Worm (Caenorhabditis elegans) whole organism, midembryonic: ENCODE measurements around the gene F47E1.4.

Experiments used
- T22C8.4 ChIP-seq: fragments of 200-800 bp; sonication (Bioruptor generic); IDR thresholded peaks from 2 replicates; pipeline ENCODE4 v1.3.6; 2022; ENCODE audit warnings: missing genetic modification characterization, missing compliant biosample characterization
- cog-1 ChIP-seq: sonication (generic microtip); optimal IDR thresholded peaks from 2 replicates; lab custom pipeline; 2016; ENCODE audit warnings: missing genetic modification characterization, missing compliant biosample characterization
- flt-1 ChIP-seq: fragments of 200-800 bp; sonication (Bioruptor generic); IDR thresholded peaks from 2 replicates; pipeline ENCODE4 v1.3.6; 2022; ENCODE audit warnings: missing genetic modification characterization, missing compliant biosample characterization
- klf-2 ChIP-seq: fragments of 200-800 bp; sonication (Bioruptor generic); conservative IDR thresholded peaks from 2 replicates; pipeline ENCODE4 v1.3.6; 2022; ENCODE audit warnings: missing genetic modification reagents, missing genetic modification characterization, missing compliant biosample characterization
- med-1 ChIP-seq: sonication (generic microtip); optimal IDR thresholded peaks from 2 replicates; lab custom pipeline; 2017; ENCODE audit warnings: missing genetic modification characterization, mild to moderate bottlenecking, missing compliant biosample characterization, antibody characterized with exemption, missing genetic modification reagents; ENCODE audit not compliant: insufficient read depth
- ref-1 ChIP-seq: fragments of 200-800 bp; sonication (Bioruptor generic); conservative IDR thresholded peaks from 2 replicates; pipeline ENCODE4 v1.3.6; 2022; ENCODE audit warnings: missing genetic modification reagents, missing genetic modification characterization, missing compliant biosample characterization
- tab-1 ChIP-seq: fragments of 200-800 bp; sonication (Bioruptor generic); IDR thresholded peaks from 2 replicates; pipeline ENCODE4 v1.3.6; 2022; ENCODE audit warnings: missing genetic modification characterization, missing compliant biosample characterization
- ztf-23 ChIP-seq: fragments of 200-800 bp; sonication (Bioruptor generic); IDR thresholded peaks from 2 replicates; pipeline ENCODE4 v1.3.6; 2022; ENCODE audit warnings: missing genetic modification reagents, missing genetic modification characterization, missing compliant biosample characterization
- ztf-29 ChIP-seq: fragments of 200-800 bp; sonication (Bioruptor generic); IDR thresholded peaks from 2 replicates; pipeline ENCODE4 v1.3.6; 2022; ENCODE audit warnings: missing genetic modification reagents, missing genetic modification characterization, missing compliant biosample characterization

The F47E1.4 gene

ce11 chrX:9091873-9092272 is 29.2 kb downstream of the F47E1.4 start:
- TF ChIP-seq T22C8.4 (GFP tag; lab: Robert Waterston, UW): no peak
- no peak for TF ChIP-seq klf-2 (GFP tag; lab: Robert Waterston, UW)
- no peak for TF ChIP-seq tab-1 (GFP tag; lab: Robert Waterston, UW)
- no peak for TF ChIP-seq ztf-29
- no peak for TF ChIP-seq med-1 (GFP tag; lab: Kevin White, UChicago)
- no peak for TF ChIP-seq flt-1

ce11 chrX:9096861-9097260 is 34.2 kb downstream of the F47E1.4 start:
- TF ChIP-seq ztf-23 (GFP tag; lab: Robert Waterston, UW) (no peak), flt-1 (no peak), ref-1 (GFP tag; lab: Robert Waterston, UW) (no peak)

ce11 chrX:9102150-9102549 is 39.5 kb downstream of the F47E1.4 start:
- TF ChIP-seq ztf-29 (no peak), ztf-23 (GFP tag; lab: Robert Waterston, UW) (0 out of 2 replicates have a peak, but pooled peaks have one; percentile 57), klf-2 (GFP tag; lab: Robert Waterston, UW) (no peak), med-1 (GFP tag; lab: Kevin White, UChicago) (no peak), cog-1 (peak; percentile 49), flt-1 (peak; percentile 58; the same call in 1 of the 2 replicates), tab-1 (GFP tag; lab: Robert Waterston, UW) (0 out of 2 replicates have a peak, but pooled peaks have one; percentile 62), T22C8.4 (GFP tag; lab: Robert Waterston, UW) (no peak), ref-1 (GFP tag; lab: Robert Waterston, UW) (no peak)

DNA sequence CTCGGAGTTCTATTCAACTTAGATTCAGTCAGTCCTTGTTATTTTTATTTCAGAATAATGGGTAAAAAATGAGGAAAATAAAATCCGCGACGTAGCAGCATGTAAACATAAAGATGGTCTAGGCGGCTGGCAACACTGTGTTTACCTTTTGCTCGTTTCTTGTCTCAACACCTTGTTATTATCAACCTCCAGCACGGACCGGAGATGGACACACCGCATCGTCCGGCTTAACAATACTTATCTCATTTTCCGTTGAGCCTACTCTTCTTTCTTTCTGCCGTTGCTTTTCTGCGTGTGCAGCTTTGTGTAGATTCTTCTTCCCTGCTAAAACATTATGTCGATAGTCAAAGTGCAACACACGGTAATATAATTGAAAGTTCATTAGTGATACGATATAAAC is 40.4 kb downstream of the F47E1.4 start:
- TF ChIP-seq med-1 (GFP tag; lab: Kevin White, UChicago) (no peak), tab-1 (GFP tag; lab: Robert Waterston, UW) (no peak), ztf-29 (no peak), klf-2 (GFP tag; lab: Robert Waterston, UW) (no peak), flt-1 (no peak), T22C8.4 (GFP tag; lab: Robert Waterston, UW) (no peak), ztf-23 (GFP tag; lab: Robert Waterston, UW) (no peak), ref-1 (GFP tag; lab: Robert Waterston, UW) (no peak), cog-1 (no peak)

DNA sequence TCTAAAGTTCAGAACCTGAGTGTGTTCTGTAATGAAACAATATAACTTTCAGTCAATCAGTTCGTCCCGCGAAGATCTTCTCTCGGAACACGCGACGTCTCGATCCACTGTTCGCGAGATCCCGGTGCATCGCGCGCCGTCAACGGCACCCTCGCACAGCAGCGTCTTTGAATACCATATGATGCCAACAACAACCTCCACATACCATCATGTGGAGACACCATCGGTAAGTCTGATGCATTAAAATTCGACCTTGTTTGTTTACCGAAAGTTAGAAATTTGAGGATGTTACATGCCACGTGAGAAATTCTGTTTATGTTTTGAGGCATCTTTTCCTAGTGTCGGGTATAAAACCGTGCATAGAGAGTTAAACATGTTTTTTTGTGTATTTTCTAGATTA is 41.0 kb downstream of the F47E1.4 start:
- TF ChIP-seq ref-1 (GFP tag; lab: Robert Waterston, UW): no peak
- no peak for TF ChIP-seq T22C8.4 (GFP tag; lab: Robert Waterston, UW)
- TF ChIP-seq ztf-29: no peak
- TF ChIP-seq ztf-23 (GFP tag; lab: Robert Waterston, UW): no peak
- no peak for TF ChIP-seq cog-1
- TF ChIP-seq med-1 (GFP tag; lab: Kevin White, UChicago): no peak
- TF ChIP-seq tab-1 (GFP tag; lab: Robert Waterston, UW): no peak
- no peak for TF ChIP-seq flt-1
- TF ChIP-seq klf-2 (GFP tag; lab: Robert Waterston, UW): no peak

DNA sequence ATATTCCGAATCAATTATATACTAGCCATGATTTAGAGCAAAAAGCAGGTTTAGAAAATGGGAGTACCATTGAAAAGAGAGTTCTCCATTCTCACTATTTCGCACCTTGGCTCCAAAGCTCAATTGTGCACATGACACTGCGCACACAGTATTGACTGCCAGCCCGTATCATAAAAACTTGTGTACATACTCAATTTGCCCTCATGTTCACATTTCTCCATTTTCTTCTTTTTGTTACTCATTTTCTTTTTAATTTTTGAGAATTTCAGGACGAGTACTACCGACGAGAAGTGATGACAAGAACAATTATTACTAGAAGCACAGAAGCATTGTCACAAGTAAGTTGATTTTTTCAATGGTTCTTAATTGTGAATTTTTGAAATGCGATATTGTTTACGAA is 41.8 kb downstream of the F47E1.4 start:
- no peak for TF ChIP-seq cog-1
- no peak for TF ChIP-seq ztf-23 (GFP tag; lab: Robert Waterston, UW)
- TF ChIP-seq klf-2 (GFP tag; lab: Robert Waterston, UW): no peak
- TF ChIP-seq T22C8.4 (GFP tag; lab: Robert Waterston, UW): no peak
- TF ChIP-seq tab-1 (GFP tag; lab: Robert Waterston, UW): no peak
- TF ChIP-seq ztf-29: no peak
- TF ChIP-seq ref-1 (GFP tag; lab: Robert Waterston, UW): no peak
- TF ChIP-seq med-1 (GFP tag; lab: Kevin White, UChicago): no peak
- no peak for TF ChIP-seq flt-1

- TF ChIP-seq cog-1: no peak
- TF ChIP-seq flt-1: no peak
- TF ChIP-seq med-1 (GFP tag; lab: Kevin White, UChicago): no peak
- TF ChIP-seq ztf-29: no peak
- TF ChIP-seq ztf-23 (GFP tag; lab: Robert Waterston, UW): no peak
- TF ChIP-seq klf-2 (GFP tag; lab: Robert Waterston, UW): no peak
- TF ChIP-seq T22C8.4 (GFP tag; lab: Robert Waterston, UW): no peak
- TF ChIP-seq ref-1 (GFP tag; lab: Robert Waterston, UW): no peak
- TF ChIP-seq tab-1 (GFP tag; lab: Robert Waterston, UW): no peak
Measured at ce11 chrX:9105075-9105474, 42.5 kb downstream of the F47E1.4 start.

ce11 chrX:9105888-9106287 is 43.3 kb downstream of the F47E1.4 start:
- no peak for TF ChIP-seq klf-2 (GFP tag; lab: Robert Waterston, UW)
- no peak for TF ChIP-seq ztf-29
- no peak for TF ChIP-seq T22C8.4 (GFP tag; lab: Robert Waterston, UW)
- no peak for TF ChIP-seq ztf-23 (GFP tag; lab: Robert Waterston, UW)
- no peak for TF ChIP-seq flt-1
- TF ChIP-seq cog-1: no peak
- TF ChIP-seq med-1 (GFP tag; lab: Kevin White, UChicago): no peak
- no peak for TF ChIP-seq tab-1 (GFP tag; lab: Robert Waterston, UW)
- TF ChIP-seq ref-1 (GFP tag; lab: Robert Waterston, UW): no peak

- TF ChIP-seq ztf-23 (GFP tag; lab: Robert Waterston, UW): no peak
- TF ChIP-seq klf-2 (GFP tag; lab: Robert Waterston, UW): no peak
- TF ChIP-seq tab-1 (GFP tag; lab: Robert Waterston, UW): no peak
- no peak for TF ChIP-seq cog-1
- TF ChIP-seq ref-1 (GFP tag; lab: Robert Waterston, UW): no peak
- TF ChIP-seq med-1 (GFP tag; lab: Kevin White, UChicago): no peak
- TF ChIP-seq ztf-29: no peak
- TF ChIP-seq T22C8.4 (GFP tag; lab: Robert Waterston, UW): no peak
- TF ChIP-seq flt-1: no peak
Measured at ce11 chrX:9107866-9108265, 45.2 kb downstream of the F47E1.4 start.

DNA sequence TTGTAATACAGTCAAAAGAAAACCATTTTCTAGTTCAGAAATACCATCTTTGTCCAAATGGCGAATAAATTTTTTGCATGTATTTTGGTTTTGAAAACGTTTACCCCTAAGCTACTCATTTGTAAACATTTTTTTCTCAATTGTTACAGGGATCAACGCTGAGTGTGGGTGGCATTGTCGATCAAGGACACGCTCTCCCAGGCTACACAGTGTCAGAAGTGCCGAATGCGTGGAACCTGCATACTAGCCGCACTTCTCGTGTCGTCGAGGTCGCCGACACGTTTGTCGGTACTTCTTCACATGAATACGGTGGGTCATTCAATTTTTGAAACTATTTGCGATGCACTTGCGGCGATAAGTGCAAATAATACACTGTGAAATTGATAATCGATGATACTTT is 49.0 kb downstream of the F47E1.4 start:
- TF ChIP-seq cog-1: no peak
- TF ChIP-seq med-1 (GFP tag; lab: Kevin White, UChicago): no peak
- TF ChIP-seq flt-1: no peak
- no peak for TF ChIP-seq klf-2 (GFP tag; lab: Robert Waterston, UW)
- no peak for TF ChIP-seq tab-1 (GFP tag; lab: Robert Waterston, UW)
- no peak for TF ChIP-seq ref-1 (GFP tag; lab: Robert Waterston, UW)
- no peak for TF ChIP-seq ztf-29
- TF ChIP-seq ztf-23 (GFP tag; lab: Robert Waterston, UW): no peak
- TF ChIP-seq T22C8.4 (GFP tag; lab: Robert Waterston, UW): no peak
